Worm (Caenorhabditis elegans): ENCODE results near the gene atf-8.
"Not testable (repeated sequence)": the region's sequence is repeated elsewhere in the genome, so short reads cannot be mapped to it uniquely, and the experiment has no call there.

The atf-8 gene

DNA sequence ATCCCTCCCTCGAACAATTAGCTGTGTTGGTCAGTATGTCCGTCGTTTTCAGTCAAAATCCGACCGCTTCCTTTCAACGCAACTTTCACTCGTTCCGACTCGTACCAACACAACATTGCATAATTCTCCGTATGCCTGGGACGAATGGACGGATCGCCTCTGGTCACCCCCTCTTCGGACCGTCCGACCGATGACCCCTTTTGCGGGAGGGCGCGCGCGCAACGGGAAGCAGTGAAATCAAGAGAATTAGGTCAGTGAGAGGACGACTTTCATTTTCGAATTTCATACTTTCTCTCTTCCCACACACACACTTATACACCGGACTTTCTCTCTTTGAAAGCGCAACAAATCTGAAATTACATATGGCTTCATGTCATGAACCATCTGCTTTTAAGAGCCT lies at the start of gene atf-8:
Gene atf-8, plus strand, starts transcription at position 234 of the 400 bp plus-strand sequence.
- TF ChIP-seq unc-62 (GFP tag; optimal IDR thresholded peaks at IDR 0.05) = no peak

DNA sequence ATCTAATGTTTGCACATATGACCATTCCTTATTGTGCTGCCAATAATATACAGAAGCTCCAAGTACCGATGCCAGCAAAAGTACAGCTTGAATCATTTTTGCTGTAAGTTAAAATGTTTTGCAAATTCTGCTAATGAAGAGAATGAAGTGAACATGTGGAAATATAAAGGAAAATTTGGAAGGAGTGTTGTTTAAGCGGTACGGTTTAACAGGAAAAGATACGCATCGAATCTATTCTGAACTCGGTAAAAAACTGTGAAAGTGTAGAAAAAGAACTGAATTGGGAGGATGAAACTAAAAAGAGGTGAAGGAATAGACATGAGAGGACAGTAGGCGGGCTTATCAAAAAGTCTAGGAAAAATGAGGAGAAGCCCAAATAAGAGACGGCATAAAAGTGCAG lies 42.1 kb upstream of the atf-8 start, which contains the start of gene Y38A10A.2:
Gene Y38A10A.2, minus strand, starts transcription at position 101 of the 400 bp plus-strand sequence.
- TF ChIP-seq unc-62 (GFP tag; optimal IDR thresholded peaks at IDR 0.05) = no peak

DNA sequence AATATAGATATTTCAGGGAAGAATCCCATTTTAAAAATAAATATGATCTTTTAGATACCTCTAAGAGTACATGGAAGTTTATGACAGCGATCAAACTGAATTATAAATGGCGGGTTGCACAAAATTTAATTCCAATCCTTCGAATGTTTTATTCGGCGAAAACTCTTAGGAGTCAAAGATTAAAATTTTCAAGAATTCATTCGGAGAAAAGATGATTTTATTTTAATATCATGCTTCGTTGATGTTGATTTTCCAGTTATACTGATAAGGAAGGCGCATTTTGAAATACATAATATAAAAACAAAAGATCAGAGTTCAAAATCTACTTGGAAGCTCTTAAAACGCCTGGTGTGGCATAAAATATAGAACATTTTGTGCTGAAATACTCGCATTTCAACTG lies 38.3 kb upstream of the atf-8 start, which contains the start of gene srh-10:
Gene srh-10, minus strand, starts transcription at position 29 of the 400 bp plus-strand sequence.
- TF ChIP-seq unc-62 (GFP tag; optimal IDR thresholded peaks at IDR 0.05) = no peak

DNA sequence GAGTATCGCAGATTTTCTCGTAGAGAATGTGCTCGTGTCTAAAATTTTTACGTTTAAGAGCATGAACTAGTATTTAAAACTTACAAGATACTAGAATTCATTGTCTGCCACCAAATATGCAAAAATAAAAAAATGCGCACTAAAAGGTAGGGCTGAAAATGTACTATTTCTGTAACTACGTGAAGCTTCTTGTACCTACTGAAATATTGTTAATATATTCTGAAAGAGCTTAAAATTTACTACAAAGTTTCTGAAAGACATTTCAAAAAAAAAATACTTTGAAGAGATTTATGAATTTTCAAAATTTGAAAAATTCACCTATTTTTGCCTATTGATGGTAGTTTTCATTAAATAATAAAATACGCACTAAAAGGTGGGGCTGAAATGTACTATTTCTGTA lies 35.4 kb upstream of the atf-8 start, which contains the start of gene fbxa-214:
Gene fbxa-214, minus strand, starts transcription at position 101 of the 400 bp plus-strand sequence.
- not testable (repeated sequence) for TF ChIP-seq unc-62 (GFP tag; optimal IDR thresholded peaks at IDR 0.05)

DNA sequence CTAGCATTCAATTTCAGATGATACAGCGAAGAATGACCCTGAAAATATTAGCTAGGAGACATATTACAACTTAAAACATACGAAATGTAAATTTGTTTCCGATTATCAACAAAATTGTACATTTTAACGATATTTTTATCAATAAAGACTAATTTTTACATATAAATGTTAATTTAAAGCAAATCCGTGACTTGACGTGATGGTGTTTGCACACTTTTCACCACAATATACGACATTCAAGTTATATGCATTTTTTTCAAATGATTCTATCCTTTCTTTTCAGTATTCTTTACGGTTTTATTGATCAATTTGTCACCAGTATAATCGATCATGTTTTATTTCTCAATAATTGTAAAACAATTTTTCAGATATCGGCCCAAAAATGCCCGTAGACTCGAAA lies 9.6 kb upstream of the atf-8 start, which contains the start of gene Y38A10A.7:
Gene Y38A10A.7, plus strand, starts transcription at position 369 of the 400 bp plus-strand sequence.
- no peak for TF ChIP-seq unc-62 (GFP tag; optimal IDR thresholded peaks at IDR 0.05)

DNA sequence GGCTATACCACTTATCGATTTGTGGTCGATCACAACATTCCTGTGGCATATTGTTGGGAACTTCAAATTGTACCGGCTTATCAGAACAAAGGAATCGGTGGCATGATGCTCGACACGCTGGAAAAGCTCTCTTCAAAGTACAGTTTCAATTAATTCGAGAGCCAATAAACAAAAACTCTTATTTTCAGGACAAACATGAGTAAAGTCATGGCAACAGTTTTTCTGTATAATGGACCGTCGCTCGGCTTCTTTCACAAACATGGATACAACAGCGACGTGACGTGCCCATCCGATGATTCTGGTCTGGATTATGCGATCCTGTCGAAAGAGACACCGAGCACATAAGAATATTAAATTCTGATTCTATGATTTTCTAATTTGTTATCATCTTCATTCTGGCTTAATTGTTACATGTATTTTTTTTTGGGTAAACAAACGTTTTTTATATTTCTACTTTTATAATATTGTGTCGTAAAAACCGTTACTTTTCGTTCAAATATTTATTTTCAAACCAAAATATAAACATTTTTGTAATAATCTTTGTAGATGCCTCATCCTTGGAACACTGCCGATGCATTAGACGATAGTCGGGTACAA lies 8.8 kb upstream of the atf-8 start, which contains the start of gene smut-1:
Gene smut-1, plus strand, starts transcription at position 547 of the 597 bp plus-strand sequence.
- no peak for TF ChIP-seq unc-62 (GFP tag; optimal IDR thresholded peaks at IDR 0.05)

DNA sequence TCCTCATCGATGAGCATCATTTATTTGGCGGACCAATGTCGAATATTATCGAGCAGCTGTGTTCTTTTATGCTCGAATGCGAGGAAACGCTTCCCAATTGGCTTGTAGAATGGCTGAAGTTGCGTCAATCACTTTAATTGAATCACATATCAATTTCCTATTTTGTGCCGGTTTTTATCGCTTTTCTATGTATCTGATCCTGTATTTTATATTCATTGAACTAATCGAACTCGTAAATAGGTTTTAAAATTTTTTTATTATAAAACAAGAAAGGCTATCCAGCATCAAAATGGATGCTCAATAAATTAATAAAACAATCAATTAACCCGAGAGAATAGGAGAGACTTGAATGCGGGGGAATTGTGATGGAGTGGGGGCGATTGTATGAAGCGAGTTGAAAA lies 6.7 kb upstream of the atf-8 start:
- no peak for TF ChIP-seq unc-62 (GFP tag; optimal IDR thresholded peaks at IDR 0.05)

DNA sequence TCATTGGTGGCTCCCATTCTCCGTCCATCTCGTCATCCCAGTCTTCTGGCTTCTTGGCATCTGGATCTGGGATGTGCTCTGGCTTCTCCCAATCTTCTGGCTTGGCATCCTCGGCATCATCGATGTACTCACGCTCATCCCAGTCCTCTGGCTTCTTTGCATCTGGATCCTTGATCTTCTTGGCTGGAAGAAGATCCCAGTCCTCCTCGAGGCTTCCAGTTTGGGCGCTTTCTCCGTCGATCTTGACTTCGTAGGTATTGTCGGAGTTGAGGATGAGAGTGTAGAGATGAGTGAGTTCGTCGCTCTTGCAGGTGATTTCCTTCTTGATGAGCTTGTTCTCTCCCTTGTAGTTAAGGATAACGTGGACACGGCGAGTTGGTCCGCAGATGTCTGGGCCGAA lies 5.8 kb upstream of the atf-8 start:
- no peak for TF ChIP-seq unc-62 (GFP tag; optimal IDR thresholded peaks at IDR 0.05)

DNA sequence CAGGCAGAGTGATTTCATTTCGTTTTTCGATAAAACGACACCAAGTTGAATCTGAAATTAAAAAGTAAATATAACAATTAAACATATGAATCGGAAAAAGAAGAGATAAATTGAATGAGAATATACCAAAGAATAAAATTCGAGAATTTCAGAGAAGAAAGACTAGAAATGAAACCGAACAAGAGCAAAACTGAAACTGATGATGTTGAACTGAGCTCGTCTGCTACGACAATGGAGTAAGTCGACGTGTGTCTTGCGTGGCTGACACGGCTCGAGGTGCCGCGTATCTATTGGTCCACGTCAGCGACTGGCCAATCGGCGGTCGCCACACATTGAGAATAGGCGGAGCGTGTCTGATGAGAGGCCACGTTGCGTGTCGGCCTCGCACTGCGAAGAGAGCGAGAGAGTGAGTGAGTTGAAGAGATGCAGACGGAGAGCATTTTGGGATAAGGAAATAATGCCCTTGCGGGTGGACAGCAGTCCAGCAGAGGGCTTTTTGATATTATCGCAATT lies 4.9 kb upstream of the atf-8 start, which contains the start of gene crt-1:
Gene crt-1, minus strand, starts transcription at position 51 of the 513 bp plus-strand sequence.
- TF ChIP-seq unc-62 (GFP tag; optimal IDR thresholded peaks at IDR 0.05) = no peak

DNA sequence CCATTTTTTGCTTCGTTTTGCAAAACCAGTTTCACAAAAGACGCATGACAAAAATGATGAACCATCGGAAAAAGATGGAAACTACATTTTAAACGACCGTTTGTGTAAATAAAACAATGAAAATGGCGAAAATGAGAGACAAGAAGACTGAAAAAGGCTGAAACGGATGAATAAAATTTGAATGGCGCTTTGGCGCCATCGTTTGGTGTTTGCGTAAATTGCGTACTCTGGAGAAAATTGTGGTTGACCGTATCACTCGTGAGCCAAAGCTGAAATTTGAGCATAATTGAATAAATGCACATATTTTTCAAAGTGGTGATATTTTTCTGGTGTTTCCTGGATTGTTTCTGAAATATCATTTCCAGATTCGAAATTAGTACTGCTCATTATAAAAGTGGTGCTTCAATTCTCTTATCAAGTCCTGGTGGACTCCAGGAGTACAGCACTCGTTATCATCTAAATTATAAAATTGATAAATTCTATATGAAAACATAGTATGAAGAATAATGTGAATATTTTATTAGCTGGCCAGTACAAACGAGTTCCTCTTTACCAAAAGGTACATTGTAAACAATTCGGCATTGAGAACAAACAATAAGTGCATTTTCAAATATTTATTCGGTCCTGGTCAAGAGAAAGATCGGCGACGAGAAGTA lies 4.0 kb upstream of the atf-8 start:
- no peak for TF ChIP-seq unc-62 (GFP tag; optimal IDR thresholded peaks at IDR 0.05)

DNA sequence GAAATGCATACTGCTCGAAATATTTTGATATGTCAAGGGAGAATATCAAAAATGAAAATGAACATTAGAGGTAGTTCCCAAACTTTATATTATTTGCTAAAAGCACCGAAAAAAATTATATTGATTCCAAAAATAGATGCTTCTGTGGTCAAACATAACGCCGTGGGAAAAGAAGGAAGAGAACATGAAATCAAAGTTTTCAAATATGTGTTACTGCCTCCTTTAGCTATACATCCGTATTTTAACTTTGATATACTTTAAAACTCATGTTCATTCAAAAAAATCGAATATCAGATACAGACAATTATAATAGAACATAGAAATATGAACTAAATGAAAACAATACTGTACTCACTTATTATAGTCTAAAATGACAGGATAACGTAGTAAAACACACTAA lies 2.0 kb upstream of the atf-8 start, which contains the start of gene Y38A10A.11:
Gene Y38A10A.11, minus strand, starts transcription at position 101 of the 400 bp plus-strand sequence.
- no peak for TF ChIP-seq unc-62 (GFP tag; optimal IDR thresholded peaks at IDR 0.05)

DNA sequence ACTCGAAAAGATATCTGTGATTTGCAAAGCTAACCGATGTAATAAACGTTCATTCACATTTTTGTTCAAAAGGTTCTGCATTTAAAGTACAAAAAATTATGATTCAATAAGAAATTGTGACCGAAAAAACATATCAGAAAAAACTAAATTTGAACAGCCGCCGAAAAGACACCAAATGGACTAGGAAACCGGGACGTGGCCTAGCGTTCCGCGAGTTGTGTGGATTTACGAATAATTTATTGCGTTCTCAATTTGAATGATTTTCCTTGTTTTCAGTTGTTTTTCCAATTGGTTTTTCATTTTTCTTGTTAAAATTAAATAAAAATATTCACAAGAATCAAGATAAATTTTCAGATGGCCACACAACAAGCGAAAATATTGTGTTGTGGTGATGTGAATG lies 2.1 kb downstream of the atf-8 start, which contains the start of gene cwf-19L1:
Gene cwf-19L1, plus strand, starts transcription at position 355 of the 400 bp plus-strand sequence.
- TF ChIP-seq unc-62 (GFP tag; optimal IDR thresholded peaks at IDR 0.05) = no peak

DNA sequence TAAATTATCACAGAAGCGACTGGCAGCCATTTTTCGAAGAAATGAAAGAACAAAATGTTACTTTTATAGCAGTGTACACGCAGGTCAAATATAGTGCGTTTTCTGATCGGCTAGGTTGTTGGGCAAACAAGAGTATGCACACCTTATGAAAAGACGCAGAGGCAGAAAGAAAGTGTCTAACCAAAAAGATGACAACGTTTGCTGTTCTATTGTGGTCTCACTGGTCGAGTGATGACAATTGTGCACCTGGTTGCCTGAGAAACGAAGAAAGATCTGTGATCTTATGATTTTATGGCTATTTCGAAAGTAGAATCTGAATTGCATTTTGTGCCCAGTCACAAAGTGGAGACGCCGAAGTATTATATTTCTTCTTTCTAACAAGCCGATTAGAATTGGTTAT lies 5.1 kb downstream of the atf-8 start, which contains the start of gene F17A9.4:
Gene F17A9.4, minus strand, starts transcription at position 97 of the 400 bp plus-strand sequence.
- no peak for TF ChIP-seq unc-62 (GFP tag; optimal IDR thresholded peaks at IDR 0.05)

DNA sequence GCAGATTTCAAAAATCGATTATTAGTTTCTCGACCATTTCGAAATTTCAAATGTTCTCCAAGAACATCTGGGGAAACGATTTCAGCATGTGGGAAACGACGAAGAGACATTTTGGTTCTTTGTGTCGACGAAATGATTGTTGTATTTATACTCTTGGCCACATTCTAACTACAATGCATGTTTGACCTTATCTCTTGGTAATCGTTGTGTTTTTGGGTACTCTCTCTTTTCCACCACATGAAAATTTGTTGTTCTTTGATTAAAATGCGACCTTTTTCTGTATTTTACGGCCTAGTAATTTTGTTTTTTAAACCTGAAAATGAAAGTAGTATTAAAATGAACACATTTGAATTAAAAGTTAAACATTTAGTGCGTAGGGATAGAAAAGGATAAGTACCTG lies 7.4 kb downstream of the atf-8 start, which contains the start of gene F17A9.5:
Gene F17A9.5, minus strand, starts transcription at position 175 of the 400 bp plus-strand sequence.
- no peak for TF ChIP-seq unc-62 (GFP tag; optimal IDR thresholded peaks at IDR 0.05)

DNA sequence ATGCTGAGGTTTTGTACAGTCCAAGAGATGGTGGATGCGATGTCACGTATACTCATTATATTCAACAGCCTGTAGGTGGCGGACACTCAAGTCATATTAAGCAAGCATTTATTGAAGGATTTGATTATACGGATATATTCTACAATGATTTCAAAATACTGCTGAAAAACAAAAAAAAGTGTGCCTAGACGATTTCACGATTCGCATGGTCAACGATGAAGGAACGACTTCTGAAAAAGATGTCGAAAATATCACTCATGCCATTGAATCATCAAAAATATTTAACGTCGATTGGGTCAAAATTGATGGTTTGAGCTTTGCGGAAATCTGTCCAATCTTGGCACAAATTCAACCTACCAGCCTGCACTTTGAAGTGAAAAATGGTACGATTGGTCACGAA lies 11.6 kb downstream of the atf-8 start:
- no peak for TF ChIP-seq unc-62 (GFP tag; optimal IDR thresholded peaks at IDR 0.05)

DNA sequence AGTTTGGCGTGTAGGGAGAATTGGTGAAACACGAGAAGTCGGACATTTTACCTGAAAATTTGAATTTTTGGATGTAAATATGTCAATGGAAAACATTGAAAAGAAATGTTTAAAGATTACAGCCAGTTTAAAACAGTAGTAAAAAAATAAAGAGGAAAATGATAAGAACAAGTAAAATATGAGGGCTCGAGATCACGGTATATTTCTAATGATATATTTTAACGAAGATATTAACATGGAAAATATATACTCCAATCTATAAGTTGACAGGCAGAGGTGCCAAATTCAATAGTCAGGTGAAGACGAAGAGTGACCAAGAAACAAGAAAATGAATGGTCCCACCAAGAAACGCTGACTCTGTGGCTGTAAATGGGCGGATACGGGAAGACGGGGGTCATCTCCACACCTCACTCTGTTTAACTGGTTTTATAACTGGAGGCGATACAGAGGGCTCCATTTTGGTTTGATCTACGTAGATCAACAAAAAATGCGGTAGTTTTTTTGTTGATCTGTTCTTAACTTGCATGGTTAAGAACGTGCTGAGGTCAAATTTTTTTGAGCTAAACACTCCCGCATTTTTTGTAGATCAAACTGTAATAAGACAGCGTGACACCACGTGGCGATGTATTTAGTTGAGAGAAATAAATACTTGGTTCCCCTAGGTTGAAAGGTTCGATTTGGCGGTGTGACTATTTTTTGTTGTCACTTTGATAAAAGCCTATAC lies 14.9 kb downstream of the atf-8 start, which contains the start of gene ceh-49:
Gene ceh-49, minus strand, starts transcription at position 51 of the 724 bp plus-strand sequence.
- TF ChIP-seq unc-62 (GFP tag; optimal IDR thresholded peaks at IDR 0.05) = no peak
